Fruit fly (Drosophila melanogaster): ENCODE data around the gene robl37BC.

dm6 chr2L:19010037-19010436 lies 629 bp upstream of the robl37BC start:
- TF ChIP-seq rgr (GFP tag; optimal IDR thresholded peaks at IDR 0.05) (no peak), br (GFP tag; optimal IDR thresholded peaks at IDR 0.05) (no peak), lola (GFP tag; optimal IDR thresholded peaks at IDR 0.05) (no peak), Dfd (GFP tag; optimal IDR thresholded peaks at IDR 0.05) (no peak), psq (GFP tag; optimal IDR thresholded peaks at IDR 0.05) (no peak), ey (GFP tag; optimal IDR thresholded peaks at IDR 0.05) (no peak), tai (GFP tag; optimal IDR thresholded peaks at IDR 0.05) (no peak), jim (GFP tag; optimal IDR thresholded peaks at IDR 0.05) (no peak), sage (GFP tag; optimal IDR thresholded peaks at IDR 0.05) (no peak)
